Fruit fly (Drosophila melanogaster) whole organism: ENCODE data around the gene CG31161.

Experiments
- CG8478 ChIP-seq: fragments of >200 bp; optimal IDR thresholded peaks from 2 replicates; lab custom pipeline; 2018; ENCODE audit warnings: inconsistent platforms
- Dll ChIP-seq: fragments of >200 bp; optimal IDR thresholded peaks from 2 replicates; lab custom pipeline; 2017
- pan ChIP-seq: fragments of >200 bp; optimal IDR thresholded peaks from 2 replicates; lab custom pipeline; 2017

DNA sequence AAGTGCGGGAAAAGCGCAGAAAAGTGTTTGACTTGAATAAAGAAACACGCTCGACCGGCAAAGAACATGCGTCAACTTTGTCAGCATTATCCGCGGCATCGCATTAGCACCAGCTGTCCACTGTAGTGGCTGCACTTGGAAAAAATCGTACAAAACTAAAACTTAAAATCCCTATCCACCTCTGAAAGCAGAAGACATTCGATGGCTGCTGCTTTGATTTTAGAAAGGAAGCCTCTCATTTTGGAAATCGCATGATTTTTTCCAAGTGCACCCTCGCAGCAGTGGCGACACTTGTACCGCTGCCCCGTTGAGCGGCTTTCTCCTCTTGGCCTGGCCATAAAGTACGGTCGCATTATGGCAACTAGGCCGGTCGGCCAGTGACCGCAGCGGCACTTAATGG lies 48.0 kb downstream of the CG31161 start:
- TF ChIP-seq CG8478 (lab: Kevin White, UChicago) (no peak), Dll (lab: Kevin White, UChicago) (no peak), pan (lab: Kevin White, UChicago) (no peak)
